Worm (Caenorhabditis elegans) whole organism, early embryonic: ENCODE data around the gene ZK666.4.

ENCODE experiments used
- F13C5.2 ChIP-seq: sonication (generic microtip); optimal IDR thresholded peaks from 2 replicates; lab custom pipeline; 2017; ENCODE audit warnings: mild to moderate bottlenecking, missing genetic modification characterization, inconsistent platforms, missing compliant biosample characterization
- ceh-36 ChIP-seq: sonication (generic microtip); optimal IDR thresholded peaks from 2 replicates; lab custom pipeline; 2016; ENCODE audit warnings: missing genetic modification characterization, inconsistent platforms, missing compliant biosample characterization
- pes-1 ChIP-seq: fragments of 200-800 bp; sonication (Bioruptor generic); IDR thresholded peaks from 2 replicates; pipeline ENCODE4 v1.3.6; 2022; ENCODE audit warnings: missing genetic modification reagents, missing genetic modification characterization, missing compliant biosample characterization
- sea-1 ChIP-seq: fragments of 200-800 bp; sonication (Bioruptor generic); conservative IDR thresholded peaks from 2 replicates; pipeline ENCODE4 v1.3.6; 2022; ENCODE audit warnings: missing genetic modification characterization, missing compliant biosample characterization

- TF ChIP-seq F13C5.2 (tag; lab: Kevin White, UChicago) (no peak), pes-1 (GFP tag; lab: Robert Waterston, UW) (no peak), ceh-36 (no peak), sea-1 (GFP tag; lab: Robert Waterston, UW) (no peak)
Measured at ce11 chrII:10480043-10480442, 3.0 kb downstream of the ZK666.4 start.
